Fruit fly (Drosophila melanogaster) whole organism, embryonic: ENCODE measurements around the gene CG3566.

Experiments
- Ada2b ChIP-seq: fragments of 200-800 bp; sonication (Bioruptor generic); IDR thresholded peaks from 2 replicates; pipeline ENCODE4 v1.3.6; 2022; ENCODE audit warnings: missing biosample characterization, missing genetic modification characterization
- Atf-2 ChIP-seq: fragments of 200-800 bp; sonication (Bioruptor generic); optimal IDR thresholded peaks from 2 replicates; lab custom pipeline; 2016; ENCODE audit warnings: missing biosample characterization, missing genetic modification characterization
- CG11093 ChIP-seq: fragments of 200-800 bp; sonication (Bioruptor generic); IDR thresholded peaks from 3 replicates; pipeline ENCODE4 v1.3.6; 2022; ENCODE audit warnings: missing biosample characterization, missing genetic modification characterization
- CG12744 ChIP-seq: fragments of 200-800 bp; sonication (Bioruptor generic); optimal IDR thresholded peaks from 2 replicates; lab custom pipeline; 2016; ENCODE audit warnings: missing biosample characterization, missing genetic modification characterization
- CG13775 ChIP-seq: fragments of 200-800 bp; sonication (Bioruptor generic); optimal IDR thresholded peaks from 3 replicates; lab custom pipeline; 2017; ENCODE audit warnings: missing biosample characterization, mild to moderate bottlenecking, missing genetic modification characterization
- CG1602 ChIP-seq: fragments of 200-800 bp; sonication (Bioruptor generic); optimal IDR thresholded peaks from 3 replicates; lab custom pipeline; 2016; ENCODE audit warnings: missing biosample characterization, missing genetic modification characterization
- CG17568 ChIP-seq: fragments of 200-800 bp; sonication (Bioruptor generic); optimal IDR thresholded peaks from 2 replicates; lab custom pipeline; 2018; ENCODE audit warnings: missing biosample characterization, mild to moderate bottlenecking, missing genetic modification characterization, moderate library complexity
- CG18599 ChIP-seq: fragments of 200-800 bp; sonication (Bioruptor generic); optimal IDR thresholded peaks from 3 replicates; lab custom pipeline; 2017; ENCODE audit warnings: missing biosample characterization, missing genetic modification characterization, mild to moderate bottlenecking, moderate library complexity, missing genetic modification reagents
- CG2202 ChIP-seq: fragments of 200-800 bp; sonication (Bioruptor generic); optimal IDR thresholded peaks from 2 replicates; lab custom pipeline; 2018; ENCODE audit warnings: missing biosample characterization, mild to moderate bottlenecking, missing genetic modification characterization
- CG4282 ChIP-seq: fragments of 200-800 bp; sonication (Bioruptor generic); optimal IDR thresholded peaks from 2 replicates; lab custom pipeline; 2016; ENCODE audit warnings: missing biosample characterization, missing genetic modification characterization
- CG4360 ChIP-seq: fragments of 200-800 bp; sonication (Bioruptor generic); IDR thresholded peaks from 2 replicates; pipeline ENCODE4 v1.3.6; 2022; ENCODE audit warnings: missing biosample characterization, missing genetic modification characterization
- CG7839 ChIP-seq: fragments of 200-800 bp; sonication (Bioruptor generic); optimal IDR thresholded peaks from 3 replicates; lab custom pipeline; 2018; ENCODE audit warnings: missing biosample characterization, mild to moderate bottlenecking, missing genetic modification characterization, moderate library complexity
- D ChIP-seq, 2 experiments: fragments of 200-800 bp in 1 of 2; fragments of >200 bp in 1 of 2; sonication (Bioruptor generic) in 1 of 2; optimal IDR thresholded peaks; 2 replicates in 1 of 2; 3 replicates in 1 of 2; lab custom pipeline; 2017; ENCODE audit warnings: mild to moderate bottlenecking in 1 of 2, missing biosample characterization in 1 of 2, missing genetic modification characterization in 1 of 2, missing genetic modification reagents in 1 of 2
- Dip3 ChIP-seq: fragments of 200-800 bp; sonication (Bioruptor generic); optimal IDR thresholded peaks from 3 replicates; lab custom pipeline; 2016; ENCODE audit warnings: missing biosample characterization, missing genetic modification characterization
- Doc2 ChIP-seq: fragments of 200-800 bp; sonication (Bioruptor generic); IDR thresholded peaks from 2 replicates; pipeline ENCODE4 v1.3.6; 2022; ENCODE audit warnings: missing biosample characterization, missing genetic modification characterization
- Fer1 ChIP-seq: fragments of 200-800 bp; sonication (Bioruptor generic); optimal IDR thresholded peaks from 2 replicates; lab custom pipeline; 2017; ENCODE audit warnings: missing biosample characterization, mild to moderate bottlenecking, missing genetic modification characterization
- HmgD ChIP-seq: fragments of 200-800 bp; sonication (Bioruptor generic); optimal IDR thresholded peaks from 3 replicates; lab custom pipeline; 2016; ENCODE audit warnings: missing biosample characterization, missing genetic modification characterization
- Mad ChIP-seq: fragments of 200-800 bp; sonication (Bioruptor generic); optimal IDR thresholded peaks from 2 replicates; lab custom pipeline; 2016; ENCODE audit warnings: missing biosample characterization, missing genetic modification characterization
- Mrtf ChIP-seq: fragments of 200-800 bp; sonication (Bioruptor generic); IDR thresholded peaks from 3 replicates; pipeline ENCODE4 v1.3.6; 2022; ENCODE audit warnings: missing biosample characterization, missing genetic modification characterization
- NFAT ChIP-seq: fragments of 200-800 bp; sonication (Bioruptor generic); IDR thresholded peaks from 2 replicates; pipeline ENCODE4 v1.3.6; 2022; ENCODE audit warnings: missing biosample characterization, missing genetic modification characterization
- Rfx ChIP-seq: fragments of 200-800 bp; sonication (Bioruptor generic); IDR thresholded peaks from 2 replicates; pipeline ENCODE4 v1.3.6; 2022; ENCODE audit warnings: missing biosample characterization, missing genetic modification characterization
- Rx ChIP-seq: fragments of 200-800 bp; sonication (Bioruptor generic); IDR thresholded peaks from 2 replicates; pipeline ENCODE4 v1.3.6; 2022; ENCODE audit warnings: missing biosample characterization, missing genetic modification characterization
- Usf ChIP-seq: fragments of 200-800 bp; sonication (Bioruptor generic); optimal IDR thresholded peaks from 2 replicates; lab custom pipeline; 2017; ENCODE audit warnings: missing genotype, missing biosample characterization, missing genetic modification characterization
- Vsx1 ChIP-seq: fragments of 200-800 bp; sonication (Bioruptor generic); optimal IDR thresholded peaks from 2 replicates; lab custom pipeline; 2017; ENCODE audit warnings: missing biosample characterization, mild to moderate bottlenecking, missing genetic modification characterization, missing genetic modification reagents
- YL-1 ChIP-seq: fragments of 200-800 bp; sonication (Bioruptor generic); optimal IDR thresholded peaks from 3 replicates; lab custom pipeline; 2017; ENCODE audit warnings: missing biosample characterization, mild to moderate bottlenecking, missing genetic modification characterization
- amos ChIP-seq: fragments of 200-800 bp; sonication (Bioruptor generic); IDR thresholded peaks from 2 replicates; pipeline ENCODE4 v1.3.6; 2022; ENCODE audit warnings: missing biosample characterization, missing genetic modification characterization; ENCODE audit not compliant: partially characterized antibody
- ara ChIP-seq: fragments of 200-800 bp; sonication (Bioruptor generic); IDR thresholded peaks from 2 replicates; pipeline ENCODE4 v1.3.6; 2022; ENCODE audit warnings: missing biosample characterization, missing genetic modification characterization
- ase ChIP-seq: fragments of 200-800 bp; sonication (Bioruptor generic); IDR thresholded peaks from 3 replicates; pipeline ENCODE4 v1.3.6; 2022; ENCODE audit warnings: missing biosample characterization, missing genetic modification characterization
- ash1 ChIP-seq: fragments of 200-800 bp; sonication (Bioruptor generic); optimal IDR thresholded peaks from 2 replicates; lab custom pipeline; 2018; ENCODE audit warnings: missing biosample characterization, mild to moderate bottlenecking, missing genetic modification characterization
- bab2 ChIP-seq: fragments of 200-800 bp; sonication (Bioruptor generic); optimal IDR thresholded peaks from 2 replicates; lab custom pipeline; 2016; ENCODE audit warnings: missing biosample characterization, missing genetic modification characterization
- br ChIP-seq: fragments of >200 bp; optimal IDR thresholded peaks from 2 replicates; lab custom pipeline; 2017
- cato ChIP-seq: fragments of 200-800 bp; sonication (Bioruptor generic); optimal IDR thresholded peaks from 2 replicates; lab custom pipeline; 2016; ENCODE audit warnings: missing biosample characterization, missing genetic modification characterization, borderline replicate concordance
- corto ChIP-seq: fragments of 200-800 bp; sonication (Bioruptor generic); optimal IDR thresholded peaks from 2 replicates; lab custom pipeline; 2016; ENCODE audit warnings: missing biosample characterization, mild to moderate bottlenecking, missing genetic modification characterization, moderate library complexity
- crol ChIP-seq: fragments of 200-800 bp; sonication (Bioruptor generic); IDR thresholded peaks from 2 replicates; pipeline ENCODE4 v1.3.6; 2022; ENCODE audit warnings: missing biosample characterization, missing genetic modification characterization
- disco-r ChIP-seq: fragments of 200-800 bp; sonication (Bioruptor generic); optimal IDR thresholded peaks from 2 replicates; lab custom pipeline; 2016; ENCODE audit warnings: missing biosample characterization, missing genetic modification characterization
- fd102C ChIP-seq: fragments of 200-800 bp; sonication (Bioruptor generic); optimal IDR thresholded peaks from 2 replicates; lab custom pipeline; 2018; ENCODE audit warnings: missing biosample characterization, mild to moderate bottlenecking, missing genetic modification characterization, moderate library complexity
- gce ChIP-seq: fragments of 200-800 bp; sonication (Bioruptor generic); IDR thresholded peaks from 3 replicates; pipeline ENCODE4 v1.3.6; 2022; ENCODE audit warnings: missing biosample characterization, missing genetic modification characterization
- gcm2 ChIP-seq: fragments of 200-800 bp; sonication (Bioruptor generic); optimal IDR thresholded peaks from 2 replicates; lab custom pipeline; 2016; ENCODE audit warnings: missing biosample characterization, missing genetic modification characterization
- gt ChIP-seq: fragments of 200-800 bp; sonication (Bioruptor generic); IDR thresholded peaks from 2 replicates; pipeline ENCODE4 v1.3.6; 2022; ENCODE audit warnings: missing biosample characterization, missing genetic modification characterization
- ham ChIP-seq: fragments of 200-800 bp; sonication (Bioruptor generic); IDR thresholded peaks from 2 replicates; pipeline ENCODE4 v1.3.6; 2022; ENCODE audit warnings: missing biosample characterization, missing genetic modification characterization
- insv ChIP-seq, 2 experiments: fragments of 200-800 bp; sonication (Bioruptor generic); optimal IDR thresholded peaks; 3 replicates each; lab custom pipeline; 2016 to 2018; ENCODE audit warnings: missing biosample characterization in 2 of 2, missing genetic modification characterization in 2 of 2
- lmd ChIP-seq: fragments of 200-800 bp; sonication (Bioruptor generic); IDR thresholded peaks from 2 replicates; pipeline ENCODE4 v1.3.6; 2022; ENCODE audit warnings: missing biosample characterization, missing genetic modification characterization
- pb ChIP-seq: fragments of 200-800 bp; sonication (Bioruptor generic); optimal IDR thresholded peaks from 3 replicates; lab custom pipeline; 2016; ENCODE audit warnings: missing biosample characterization, missing genetic modification characterization
- peb ChIP-seq: fragments of 200-800 bp; sonication (Bioruptor generic); IDR thresholded peaks from 2 replicates; pipeline ENCODE4 v1.3.6; 2022; ENCODE audit warnings: missing biosample characterization, missing genetic modification characterization
- sim ChIP-seq: fragments of 200-800 bp; sonication (Bioruptor generic); IDR thresholded peaks from 2 replicates; pipeline ENCODE4 v1.3.6; 2022; ENCODE audit warnings: missing biosample characterization, missing genetic modification characterization
- sqz ChIP-seq: fragments of 200-800 bp; sonication (Bioruptor generic); optimal IDR thresholded peaks from 3 replicates; lab custom pipeline; 2018; ENCODE audit warnings: missing biosample characterization, mild to moderate bottlenecking, missing genetic modification characterization
- sr ChIP-seq: fragments of 200-800 bp; sonication (Bioruptor generic); IDR thresholded peaks from 3 replicates; pipeline ENCODE4 v1.3.6; 2022; ENCODE audit warnings: missing biosample characterization, missing genetic modification characterization
- trem ChIP-seq: fragments of 200-800 bp; optimal IDR thresholded peaks from 3 replicates; lab custom pipeline; 2019; ENCODE audit warnings: missing biosample characterization, mild to moderate bottlenecking, missing genetic modification characterization, moderate library complexity
- usp ChIP-seq: fragments of >200 bp; optimal IDR thresholded peaks from 2 replicates; lab custom pipeline; 2017; ENCODE audit warnings: missing biosample characterization, missing genetic modification characterization
- z ChIP-seq: fragments of 200-800 bp; sonication (Bioruptor generic); IDR thresholded peaks from 3 replicates; pipeline ENCODE4 v1.3.6; 2022; ENCODE audit warnings: missing biosample characterization, missing genetic modification characterization
- zfh2 ChIP-seq: fragments of 200-800 bp; sonication (Bioruptor generic); optimal IDR thresholded peaks from 2 replicates; lab custom pipeline; 2016; ENCODE audit warnings: missing biosample characterization, missing genetic modification characterization

CG3566 gene

DNA sequence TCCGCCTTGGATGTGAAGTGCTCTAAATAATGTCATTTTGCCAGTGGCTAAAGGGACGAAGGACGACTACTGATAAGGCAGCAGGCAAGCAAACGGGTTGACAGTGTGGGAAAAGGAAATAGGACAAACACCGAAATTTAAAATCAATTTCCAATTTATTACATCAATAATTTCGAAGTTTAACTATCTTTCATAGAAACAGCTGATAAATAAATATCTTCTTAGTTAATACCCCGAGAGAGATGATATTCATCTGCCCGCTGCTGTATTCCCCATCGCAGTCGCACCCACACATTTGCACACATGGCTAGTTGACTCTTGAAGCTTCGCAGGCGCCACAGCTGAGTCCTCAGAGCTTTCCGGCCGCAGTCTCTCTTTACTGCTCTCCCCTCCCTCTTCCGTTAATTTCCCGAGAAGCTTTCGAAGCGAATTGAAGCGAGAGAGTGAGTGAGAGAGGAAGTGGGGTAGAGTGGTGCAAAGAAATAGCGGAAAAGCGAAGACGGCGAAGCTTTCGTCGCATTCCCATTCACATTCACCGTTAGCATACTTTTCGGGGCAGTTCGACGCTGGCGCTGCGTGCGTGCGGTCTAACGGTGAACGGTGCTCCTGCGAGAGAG is 40.4 kb upstream of the CG3566 start (continued):
- TF ChIP-seq ham (GFP tag; lab: Robert Waterston, UW) = no peak; the same call in 1 of the 2 replicates
- TF ChIP-seq sqz = no peak
- no peak for TF ChIP-seq Vsx1 (GFP tag; lab: Kevin White, UChicago)
- no peak for TF ChIP-seq Atf-2
- TF ChIP-seq sim = peak; percentile 28; the same call in 1 of the 2 replicates
- TF ChIP-seq zfh2 (GFP tag; lab: Kevin White, UChicago) = peak; percentile 26
- peak; percentile 49 for TF ChIP-seq Rx (GFP tag; lab: Robert Waterston, UW)
- peak; percentile 35 for TF ChIP-seq pb
- TF ChIP-seq amos (GFP tag; lab: Robert Waterston, UW) = no peak
- TF ChIP-seq Mrtf = peak; percentile 72
- TF ChIP-seq HmgD = no peak
- TF ChIP-seq ase = peak; percentile 56; the same call in 2 of the 3 replicates
- no peak for TF ChIP-seq Usf (GFP tag; lab: Kevin White, UChicago)
- peak; percentile 90 for TF ChIP-seq CG18599 (GFP tag; lab: Kevin White, UChicago)
- TF ChIP-seq YL-1 (GFP tag; lab: Kevin White, UChicago) = no peak
- TF ChIP-seq Doc2 (GFP tag; lab: Robert Waterston, UW) = no peak
- TF ChIP-seq usp (GFP tag; lab: Kevin White, UChicago) = no peak
- peak; percentile 21 for TF ChIP-seq CG12744 (GFP tag; lab: Kevin White, UChicago)
- TF ChIP-seq insv (GFP tag; optimal IDR thresholded peaks at IDR 0.05; lab: Kevin White, UChicago) = no peak
- TF ChIP-seq Fer1 = peak; percentile 89
- TF ChIP-seq Dip3 = peak; percentile 36
- peak; percentile 53 for TF ChIP-seq bab2 (GFP tag; lab: Kevin White, UChicago)
- TF ChIP-seq CG2202 (tag; lab: Kevin White, UChicago) = no peak
- TF ChIP-seq CG4360 (GFP tag; lab: Robert Waterston, UW) = no peak
- TF ChIP-seq fd102C = no peak
- 0 out of 3 replicates have a peak, but pooled peaks have one; percentile 31 for TF ChIP-seq CG11093 (GFP tag; lab: Robert Waterston, UW)
- TF ChIP-seq Rfx (GFP tag; lab: Robert Waterston, UW) = peak; percentile 82
- TF ChIP-seq ash1 (GFP tag; lab: Kevin White, UChicago) = no peak
- TF ChIP-seq corto (GFP tag; lab: Kevin White, UChicago) = no peak
- no peak for TF ChIP-seq sr (GFP tag; lab: Robert Waterston, UW)
- TF ChIP-seq CG13775 (GFP tag; lab: Kevin White, UChicago) = peak; percentile 41
- TF ChIP-seq CG17568 (GFP tag; lab: Kevin White, UChicago) = no peak
- TF ChIP-seq D (optimal IDR thresholded peaks at IDR 0.05; lab: Kevin White, UChicago) = no peak
- TF ChIP-seq D (GFP tag; optimal IDR thresholded peaks at IDR 0.05; lab: Kevin White, UChicago) = peak; percentile 34
- no peak for TF ChIP-seq trem (tag; lab: Kevin White, UChicago)
- TF ChIP-seq disco-r (GFP tag; lab: Kevin White, UChicago) = peak; percentile 10
- no peak for TF ChIP-seq br (lab: Kevin White, UChicago)
- peak; percentile 70 for TF ChIP-seq lmd (GFP tag; lab: Robert Waterston, UW)
- TF ChIP-seq CG7839 = peak; percentile 76
- no peak for TF ChIP-seq Mad (GFP tag; lab: Kevin White, UChicago)
- TF ChIP-seq CG1602 (GFP tag; lab: Kevin White, UChicago) = no peak
- TF ChIP-seq crol (GFP tag; lab: Robert Waterston, UW) = peak; percentile 74
- no peak for TF ChIP-seq CG4282 (GFP tag; lab: Kevin White, UChicago)
- TF ChIP-seq peb (GFP tag; lab: Robert Waterston, UW) = no peak
- peak; percentile 3 for TF ChIP-seq gcm2 (GFP tag; lab: Kevin White, UChicago)
- no peak for TF ChIP-seq z (GFP tag; lab: Robert Waterston, UW)
- TF ChIP-seq NFAT (GFP tag; lab: Robert Waterston, UW) = peak; percentile 66; the same call in 1 of the 2 replicates
- no peak for TF ChIP-seq cato (GFP tag; lab: Kevin White, UChicago)
- TF ChIP-seq Ada2b (GFP tag; lab: Robert Waterston, UW) = peak; percentile 75
- peak; percentile 33; the same call in 1 of the 2 replicates for TF ChIP-seq ara (GFP tag; lab: Robert Waterston, UW)
- TF ChIP-seq gt (GFP tag; lab: Robert Waterston, UW) = 0 out of 2 replicates have a peak, but pooled peaks have one; percentile 24
- TF ChIP-seq gce (GFP tag; lab: Robert Waterston, UW) = 0 out of 3 replicates have a peak, but pooled peaks have one; percentile 20
